Worm (Caenorhabditis elegans): ENCODE measurements around the gene fbxa-219.

Gene fbxa-219

DNA sequence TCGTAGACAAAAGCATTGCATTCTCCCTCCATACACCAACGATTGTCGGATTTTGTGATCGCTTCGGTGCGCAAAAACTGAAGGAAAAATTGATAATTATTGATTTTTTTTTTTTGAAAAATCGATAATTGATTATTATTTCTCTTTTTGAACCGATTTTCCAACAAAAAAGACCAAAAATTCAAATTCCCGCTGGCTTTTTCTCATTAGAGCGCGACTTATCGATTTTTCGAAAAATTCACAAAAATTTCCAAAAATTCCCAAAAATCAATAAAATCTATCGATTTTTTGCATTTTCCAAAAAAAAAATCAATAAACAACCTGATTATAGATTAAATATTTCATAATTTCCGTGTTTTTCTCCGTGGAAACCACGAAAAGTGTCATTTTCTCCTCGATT is 37.4 kb downstream of the fbxa-219 start:
- TF ChIP-seq dao-5 (tag; optimal IDR thresholded peaks at IDR 0.05) (no peak), W03F9.2 (tag; optimal IDR thresholded peaks at IDR 0.05) (no peak), him-1 (tag; optimal IDR thresholded peaks at IDR 0.05) (no peak)

DNA sequence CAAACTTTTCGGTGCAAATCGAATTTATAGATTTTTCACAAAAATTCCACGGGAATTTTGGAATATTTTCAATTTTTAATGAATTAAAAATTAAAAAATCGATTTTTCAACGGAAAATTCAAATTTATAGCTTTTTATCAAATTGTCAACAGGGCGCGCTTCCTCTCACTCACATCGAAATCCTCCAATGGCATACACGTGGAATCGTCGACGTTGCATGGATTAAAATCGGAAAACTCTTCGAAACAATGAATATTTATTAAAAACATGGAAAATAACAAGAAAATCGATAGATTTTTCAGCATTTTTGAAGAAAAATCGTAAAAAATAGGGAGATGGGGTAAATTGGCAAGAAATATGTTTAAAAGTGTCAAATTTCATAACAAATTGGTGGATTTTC is 38.1 kb downstream of the fbxa-219 start, which contains the start of gene Y54F10BM.12:
Y54F10BM.12 (minus strand) TSS at position 344 of the 400 bp plus-strand sequence.
- no peak for TF ChIP-seq dao-5 (tag; optimal IDR thresholded peaks at IDR 0.05)
- no peak for TF ChIP-seq him-1 (tag; optimal IDR thresholded peaks at IDR 0.05)
- no peak for TF ChIP-seq W03F9.2 (tag; optimal IDR thresholded peaks at IDR 0.05)

DNA sequence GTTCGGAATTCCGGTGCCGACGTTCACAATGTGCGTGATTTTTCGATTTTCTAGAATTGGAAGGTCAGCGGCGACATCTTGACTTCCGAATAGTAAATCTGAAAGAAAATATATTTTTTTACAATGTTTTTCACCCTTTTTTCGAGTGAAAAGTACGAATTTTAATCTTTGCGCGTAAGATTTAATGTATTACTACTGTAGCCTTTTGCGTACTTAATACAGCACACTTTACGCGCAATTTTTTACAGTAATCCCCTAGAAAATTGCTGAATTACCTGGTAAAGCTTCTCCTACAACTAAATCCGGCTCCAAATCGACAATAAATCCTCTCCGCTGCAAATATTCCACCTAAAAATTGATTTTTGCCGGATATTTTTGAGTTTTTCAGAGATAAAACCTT is 39.2 kb downstream of the fbxa-219 start:
- TF ChIP-seq him-1 (tag; optimal IDR thresholded peaks at IDR 0.05) (no peak), dao-5 (tag; optimal IDR thresholded peaks at IDR 0.05) (no peak), W03F9.2 (tag; optimal IDR thresholded peaks at IDR 0.05) (no peak)

DNA sequence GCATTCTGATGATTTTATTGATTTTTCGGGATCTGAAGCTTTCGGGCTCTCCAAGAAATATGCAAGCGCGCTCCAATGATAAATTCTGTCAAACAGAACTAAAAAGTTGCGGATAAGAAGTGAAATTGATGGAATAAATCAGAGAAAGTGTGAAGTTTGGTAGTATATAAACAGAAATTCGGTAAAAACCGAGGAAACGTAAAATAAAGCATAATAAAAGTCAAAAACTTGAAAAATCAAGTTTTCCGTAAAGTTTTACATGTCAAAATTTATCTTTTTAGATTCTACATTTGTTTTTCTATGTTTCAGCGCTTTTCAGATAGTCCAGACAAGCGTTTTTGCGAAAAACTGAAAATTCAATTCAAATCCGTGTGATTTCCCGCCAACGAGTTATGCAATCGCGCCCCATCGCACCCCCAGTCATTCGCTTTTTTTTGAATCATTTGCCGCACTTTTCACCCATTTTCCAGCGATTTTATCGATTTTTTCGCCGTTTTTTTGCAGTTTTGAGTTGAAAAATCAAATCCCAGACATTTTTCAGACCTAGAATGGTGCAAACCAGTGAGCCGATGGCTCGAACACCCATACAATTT is 39.9 kb downstream of the fbxa-219 start, which contains the start of the genes Y54F10BM.13 and ppm-1.D:
Y54F10BM.13 (minus strand) TSS at position 51 of the 593 bp plus-strand sequence.
ppm-1.D (plus strand) TSS at position 540 of the 593 bp plus-strand sequence.
- TF ChIP-seq dao-5 (tag; optimal IDR thresholded peaks at IDR 0.05) (no peak), him-1 (tag; optimal IDR thresholded peaks at IDR 0.05) (no peak), W03F9.2 (tag; optimal IDR thresholded peaks at IDR 0.05) (no peak)

DNA sequence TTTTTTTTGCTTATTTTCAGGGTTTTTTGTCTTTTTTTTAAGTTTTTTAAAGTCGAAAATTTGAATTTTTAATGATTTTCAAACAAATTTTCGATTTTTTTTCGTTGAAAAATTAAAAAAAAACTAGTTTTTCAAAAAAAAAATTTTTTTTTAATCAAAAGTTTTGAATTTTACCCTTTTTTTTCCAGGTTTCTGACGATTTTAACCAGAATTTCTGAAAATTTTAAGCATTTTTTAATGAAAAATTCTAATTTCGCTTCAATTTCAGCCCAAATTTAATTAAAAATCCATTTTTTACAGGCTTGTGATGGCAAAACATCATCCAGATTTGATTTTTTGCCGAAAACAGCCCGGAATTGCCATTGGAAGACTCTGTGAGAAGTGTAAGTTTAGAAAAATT is 52.1 kb downstream of the fbxa-219 start, which contains the start of gene phf-5:
phf-5 (plus strand) TSS at position 301 of the 400 bp plus-strand sequence.
- TF ChIP-seq him-1 (tag; optimal IDR thresholded peaks at IDR 0.05) (no peak), W03F9.2 (tag; optimal IDR thresholded peaks at IDR 0.05) (no peak), dao-5 (tag; optimal IDR thresholded peaks at IDR 0.05) (no peak)

All from whole organism, L4/young adult.